Worm (Caenorhabditis elegans) whole organism, midembryonic: ENCODE results near the gene C47E8.9.

Experiments used
- T22C8.4 ChIP-seq: fragments of 200-800 bp; sonication (Bioruptor generic); IDR thresholded peaks from 2 replicates; pipeline ENCODE4 v1.3.6; 2022; ENCODE audit warnings: missing genetic modification characterization, missing compliant biosample characterization
- cog-1 ChIP-seq: sonication (generic microtip); optimal IDR thresholded peaks from 2 replicates; lab custom pipeline; 2016; ENCODE audit warnings: missing genetic modification characterization, missing compliant biosample characterization
- flt-1 ChIP-seq: fragments of 200-800 bp; sonication (Bioruptor generic); IDR thresholded peaks from 2 replicates; pipeline ENCODE4 v1.3.6; 2022; ENCODE audit warnings: missing genetic modification characterization, missing compliant biosample characterization
- klf-2 ChIP-seq: fragments of 200-800 bp; sonication (Bioruptor generic); conservative IDR thresholded peaks from 2 replicates; pipeline ENCODE4 v1.3.6; 2022; ENCODE audit warnings: missing genetic modification reagents, missing genetic modification characterization, missing compliant biosample characterization
- med-1 ChIP-seq: sonication (generic microtip); optimal IDR thresholded peaks from 2 replicates; lab custom pipeline; 2017; ENCODE audit warnings: missing genetic modification characterization, mild to moderate bottlenecking, missing compliant biosample characterization, antibody characterized with exemption, missing genetic modification reagents; ENCODE audit not compliant: insufficient read depth
- ref-1 ChIP-seq: fragments of 200-800 bp; sonication (Bioruptor generic); conservative IDR thresholded peaks from 2 replicates; pipeline ENCODE4 v1.3.6; 2022; ENCODE audit warnings: missing genetic modification reagents, missing genetic modification characterization, missing compliant biosample characterization
- tab-1 ChIP-seq: fragments of 200-800 bp; sonication (Bioruptor generic); IDR thresholded peaks from 2 replicates; pipeline ENCODE4 v1.3.6; 2022; ENCODE audit warnings: missing genetic modification characterization, missing compliant biosample characterization
- ztf-23 ChIP-seq: fragments of 200-800 bp; sonication (Bioruptor generic); IDR thresholded peaks from 2 replicates; pipeline ENCODE4 v1.3.6; 2022; ENCODE audit warnings: missing genetic modification reagents, missing genetic modification characterization, missing compliant biosample characterization
- ztf-29 ChIP-seq: fragments of 200-800 bp; sonication (Bioruptor generic); IDR thresholded peaks from 2 replicates; pipeline ENCODE4 v1.3.6; 2022; ENCODE audit warnings: missing genetic modification reagents, missing genetic modification characterization, missing compliant biosample characterization

Gene C47E8.9

DNA sequence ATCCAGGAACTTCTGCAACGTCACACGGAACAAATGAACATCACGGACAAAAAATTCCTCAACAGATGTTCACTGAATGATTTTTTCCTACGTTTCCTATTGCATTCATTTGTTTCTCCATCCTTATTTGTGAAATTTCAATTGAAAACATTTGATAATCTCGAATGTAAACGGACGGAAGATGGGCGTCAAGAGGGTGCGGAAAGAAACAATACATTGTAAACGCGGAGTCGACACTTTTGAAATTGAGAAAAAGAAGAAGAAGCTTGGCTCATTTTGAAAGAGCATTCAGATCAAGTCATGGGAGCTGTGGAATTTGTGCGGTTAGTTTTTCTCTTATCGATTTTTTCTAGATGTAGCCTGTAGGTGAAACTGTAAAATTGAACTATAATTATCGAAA is at the start of gene C47E8.9:
Gene C47E8.9, plus strand, starts transcription at position 301 of the 400 bp plus-strand sequence.
- no peak for TF ChIP-seq T22C8.4 (GFP tag; lab: Robert Waterston, UW)
- no peak for TF ChIP-seq ref-1 (GFP tag; lab: Robert Waterston, UW)
- TF ChIP-seq klf-2 (GFP tag; lab: Robert Waterston, UW), result no peak
- no peak for TF ChIP-seq med-1 (GFP tag; lab: Kevin White, UChicago)
- no peak for TF ChIP-seq flt-1
- TF ChIP-seq cog-1, result no peak
- TF ChIP-seq ztf-29 (GFP tag; lab: Robert Waterston, UW), result no peak
- no peak for TF ChIP-seq tab-1 (GFP tag; lab: Robert Waterston, UW)
- no peak for TF ChIP-seq ztf-23

DNA sequence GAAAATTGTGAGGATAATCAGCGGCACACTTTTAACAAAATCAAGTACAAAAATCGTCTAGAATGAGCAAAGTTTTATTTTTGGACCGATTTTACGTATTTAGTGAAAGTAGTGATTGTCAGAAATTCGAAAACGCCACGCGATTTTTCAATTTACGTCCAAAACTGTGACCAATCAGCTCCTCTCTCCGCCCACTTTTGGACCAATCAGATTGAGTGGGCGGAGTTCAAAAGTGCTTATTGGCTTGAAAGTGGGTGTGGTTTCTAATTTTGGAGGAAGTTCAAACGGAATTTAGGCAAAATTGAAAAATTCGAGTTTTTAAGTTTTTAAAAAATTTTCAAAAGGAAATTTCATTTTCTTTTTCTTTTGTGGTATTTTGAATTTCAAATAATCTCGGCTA is 48.7 kb upstream of the C47E8.9 start:
- no peak for TF ChIP-seq med-1 (GFP tag; lab: Kevin White, UChicago)
- TF ChIP-seq ztf-29 (GFP tag; lab: Robert Waterston, UW), result no peak

DNA sequence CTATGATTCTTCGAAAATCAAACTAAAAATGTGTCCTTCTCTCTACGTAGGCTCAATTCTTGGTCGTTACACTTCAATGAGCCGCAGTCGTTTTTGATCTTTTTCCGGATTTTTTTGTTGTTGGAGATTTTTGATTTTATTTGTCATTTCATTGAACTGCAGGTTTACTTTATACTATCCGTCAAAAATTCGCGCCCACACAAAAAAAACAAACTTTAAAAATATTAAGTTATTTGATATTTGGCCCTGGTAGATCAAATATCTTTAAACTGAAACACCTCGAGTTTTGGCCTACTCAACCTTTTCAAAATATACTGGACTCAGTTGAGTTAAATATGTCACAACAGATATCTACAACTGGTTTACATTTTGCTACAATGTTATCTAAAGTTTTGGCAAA is 47.4 kb upstream of the C47E8.9 start:
- TF ChIP-seq cog-1, result no peak
- TF ChIP-seq ztf-23, result no peak
- no peak for TF ChIP-seq med-1 (GFP tag; lab: Kevin White, UChicago)
- no peak for TF ChIP-seq klf-2 (GFP tag; lab: Robert Waterston, UW)
- no peak for TF ChIP-seq flt-1
- TF ChIP-seq ref-1 (GFP tag; lab: Robert Waterston, UW), result no peak
- no peak for TF ChIP-seq tab-1 (GFP tag; lab: Robert Waterston, UW)
- TF ChIP-seq T22C8.4 (GFP tag; lab: Robert Waterston, UW), result no peak
- TF ChIP-seq ztf-29 (GFP tag; lab: Robert Waterston, UW), result no peak

DNA sequence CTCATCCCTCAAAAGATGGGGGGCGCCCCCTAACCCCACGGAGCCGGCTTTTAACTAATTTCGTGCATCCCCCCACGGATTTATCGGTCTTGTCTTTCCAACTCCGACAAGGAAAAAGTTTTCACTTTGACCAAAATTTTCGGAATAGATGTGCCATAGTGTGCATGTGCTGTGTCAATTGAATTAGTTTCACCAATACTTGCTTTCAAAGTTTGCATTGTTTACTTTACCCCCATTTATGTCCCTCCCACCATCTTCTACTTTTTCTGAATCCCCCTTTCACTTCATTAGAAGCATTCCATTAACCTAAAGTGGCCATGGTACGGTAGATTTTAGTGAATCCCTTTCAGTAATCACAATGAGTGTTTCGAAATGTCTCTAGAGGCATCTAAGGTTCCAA is 45.4 kb upstream of the C47E8.9 start:
- TF ChIP-seq cog-1 (no peak), ztf-23 (no peak), ref-1 (GFP tag; lab: Robert Waterston, UW) (no peak), ztf-29 (GFP tag; lab: Robert Waterston, UW) (no peak), tab-1 (GFP tag; lab: Robert Waterston, UW) (no peak)

DNA sequence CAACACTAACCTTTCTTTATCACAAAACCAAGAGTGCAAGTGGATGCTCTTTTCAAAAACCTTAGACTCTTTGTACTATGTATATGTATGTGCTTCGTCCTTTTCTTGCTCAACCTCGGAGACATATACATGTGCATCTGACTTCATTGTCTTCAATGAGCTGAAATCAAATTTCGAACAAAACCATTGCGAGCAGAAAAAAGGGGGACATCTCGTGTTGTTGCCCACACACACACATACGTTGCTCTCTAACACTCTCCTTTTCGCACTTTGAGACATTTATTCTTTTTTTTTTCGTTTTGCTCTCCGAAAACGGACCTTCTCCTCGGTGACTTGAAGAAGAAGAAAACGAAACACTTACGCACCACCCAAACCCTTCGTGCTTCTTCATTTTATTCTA is 42.8 kb upstream of the C47E8.9 start:
- TF ChIP-seq ref-1 (GFP tag; lab: Robert Waterston, UW) (no peak), T22C8.4 (GFP tag; lab: Robert Waterston, UW) (no peak), med-1 (GFP tag; lab: Kevin White, UChicago) (no peak), ztf-23 (no peak), cog-1 (no peak), ztf-29 (GFP tag; lab: Robert Waterston, UW) (no peak), klf-2 (GFP tag; lab: Robert Waterston, UW) (no peak), tab-1 (GFP tag; lab: Robert Waterston, UW) (no peak), flt-1 (no peak)

DNA sequence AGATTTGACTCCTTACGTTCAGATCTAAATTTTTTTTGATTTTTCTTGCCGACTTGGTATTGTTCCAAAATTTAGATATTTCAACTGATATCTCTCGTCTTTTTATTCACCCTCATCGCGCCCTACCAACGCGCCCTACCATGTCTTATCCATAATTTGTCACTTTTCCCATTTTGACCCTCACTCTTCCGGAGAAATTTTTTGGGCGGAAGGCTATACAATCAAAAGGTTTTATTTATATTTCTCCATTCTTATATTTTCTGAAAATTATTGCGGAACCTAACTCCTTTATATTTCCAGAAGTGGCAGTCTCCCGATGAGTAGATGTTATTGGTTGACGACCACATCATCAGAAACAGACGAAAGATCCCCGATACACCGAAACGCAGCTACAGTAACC is 42.3 kb upstream of the C47E8.9 start, which contains the start of gene hot-1:
Gene hot-1, plus strand, starts transcription at position 301 of the 400 bp plus-strand sequence.
- TF ChIP-seq klf-2 (GFP tag; lab: Robert Waterston, UW) (no peak), med-1 (GFP tag; lab: Kevin White, UChicago) (no peak), cog-1 (no peak), ref-1 (GFP tag; lab: Robert Waterston, UW) (no peak), ztf-29 (GFP tag; lab: Robert Waterston, UW) (no peak), tab-1 (GFP tag; lab: Robert Waterston, UW) (no peak), flt-1 (no peak), T22C8.4 (GFP tag; lab: Robert Waterston, UW) (no peak), ztf-23 (no peak)

DNA sequence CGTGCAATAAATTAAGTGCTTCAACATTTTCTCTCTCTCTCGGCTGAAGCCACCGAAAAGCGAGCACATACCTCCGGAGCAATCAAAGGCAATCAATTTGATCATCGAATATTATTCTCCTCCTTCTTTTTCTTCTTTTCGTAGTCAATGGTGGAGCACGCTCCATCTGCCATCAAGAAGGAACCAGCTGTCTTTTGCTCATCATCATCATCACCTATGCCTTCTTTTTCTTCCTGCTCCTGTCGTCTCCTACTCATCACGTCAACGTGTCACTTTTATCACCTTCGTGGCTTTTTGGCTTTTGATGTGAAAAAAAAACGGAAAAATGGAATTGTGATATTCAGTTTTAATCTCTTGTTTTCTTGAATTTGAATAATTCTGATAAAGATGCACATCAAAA is 37.4 kb upstream of the C47E8.9 start:
- TF ChIP-seq flt-1 (no peak), tab-1 (GFP tag; lab: Robert Waterston, UW) (no peak), ztf-23 (no peak), ref-1 (GFP tag; lab: Robert Waterston, UW) (no peak), klf-2 (GFP tag; lab: Robert Waterston, UW) (no peak), T22C8.4 (GFP tag; lab: Robert Waterston, UW) (no peak), ztf-29 (GFP tag; lab: Robert Waterston, UW) (no peak), med-1 (GFP tag; lab: Kevin White, UChicago) (no peak), cog-1 (no peak)

DNA sequence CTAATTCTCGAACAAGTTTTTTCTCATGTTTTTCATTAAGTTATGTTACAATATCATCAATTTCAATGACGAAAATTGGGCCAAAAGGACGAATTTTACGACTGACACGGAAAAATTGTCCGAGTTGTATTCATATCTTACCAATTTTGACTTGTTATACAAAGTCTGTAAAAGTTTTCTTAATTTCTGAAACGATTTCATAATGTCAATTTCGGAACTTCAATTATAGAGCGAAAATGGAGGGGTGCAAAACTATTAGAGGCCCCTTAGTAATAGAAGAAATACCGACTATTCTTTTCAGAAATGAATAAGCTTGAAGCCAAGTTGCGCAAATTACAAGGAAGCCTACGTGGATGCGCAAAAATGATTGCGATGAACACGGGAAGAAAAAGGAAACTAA is 31.5 kb upstream of the C47E8.9 start, which contains the start of gene F43D2.3:
Gene F43D2.3, plus strand, starts transcription at position 301 of the 400 bp plus-strand sequence.
- TF ChIP-seq cog-1 (no peak), klf-2 (GFP tag; lab: Robert Waterston, UW) (no peak), tab-1 (GFP tag; lab: Robert Waterston, UW) (no peak), med-1 (GFP tag; lab: Kevin White, UChicago) (no peak), ref-1 (GFP tag; lab: Robert Waterston, UW) (no peak), T22C8.4 (GFP tag; lab: Robert Waterston, UW) (no peak), flt-1 (no peak), ztf-23 (no peak), ztf-29 (GFP tag; lab: Robert Waterston, UW) (no peak)

DNA sequence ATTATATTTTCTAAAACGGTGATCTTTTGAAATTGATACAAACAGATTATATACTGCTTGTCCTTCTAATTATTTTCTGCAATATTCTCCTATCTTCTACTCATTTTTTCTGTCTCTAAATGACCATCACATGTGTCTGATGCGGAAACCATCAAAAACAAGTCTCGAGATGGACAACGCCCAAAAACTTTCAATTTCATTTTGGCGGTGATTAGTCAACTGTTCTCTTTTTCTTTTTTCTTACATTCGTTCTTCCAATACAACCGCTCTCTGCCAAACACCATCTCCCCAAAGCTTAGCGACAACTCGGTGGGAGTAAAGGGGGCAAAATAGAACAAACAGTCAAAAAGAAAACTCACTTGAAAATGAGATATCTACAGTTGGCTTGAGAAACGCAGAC is 29.8 kb upstream of the C47E8.9 start:
- TF ChIP-seq ztf-23, result no peak
- no peak for TF ChIP-seq T22C8.4 (GFP tag; lab: Robert Waterston, UW)

DNA sequence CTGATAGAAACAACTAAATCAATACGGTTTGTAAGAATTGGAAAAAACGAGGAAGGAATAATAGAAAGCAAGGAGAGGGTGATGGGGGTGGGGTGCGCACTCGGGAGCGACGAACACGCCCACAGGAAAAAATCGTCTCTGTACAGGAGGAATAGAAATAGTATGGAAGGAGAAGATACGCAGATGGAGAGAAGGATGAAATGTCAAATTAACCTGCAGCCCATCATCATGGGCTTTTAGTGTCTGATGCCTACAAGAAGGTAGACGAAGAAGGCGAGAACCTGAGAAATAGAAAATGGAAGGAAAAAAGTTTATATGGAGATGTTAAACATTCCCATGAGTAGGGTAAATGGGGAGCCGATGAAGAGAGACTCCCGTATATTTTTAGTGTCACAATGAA is 28.0 kb upstream of the C47E8.9 start, which contains the start of gene F43D2.6:
Gene F43D2.6, minus strand, starts transcription at position 62 of the 400 bp plus-strand sequence.
- no peak for TF ChIP-seq T22C8.4 (GFP tag; lab: Robert Waterston, UW)
- TF ChIP-seq ztf-29 (GFP tag; lab: Robert Waterston, UW), result no peak
- no peak for TF ChIP-seq flt-1
- no peak for TF ChIP-seq med-1 (GFP tag; lab: Kevin White, UChicago)
- TF ChIP-seq cog-1, result no peak
- TF ChIP-seq ref-1 (GFP tag; lab: Robert Waterston, UW), result no peak
- TF ChIP-seq ztf-23, result no peak
- TF ChIP-seq klf-2 (GFP tag; lab: Robert Waterston, UW), result no peak
- no peak for TF ChIP-seq tab-1 (GFP tag; lab: Robert Waterston, UW)
